Worm (Caenorhabditis elegans) whole organism, midembryonic: ENCODE measurements around the gene F19G12.4.

Source experiments
- cog-1 ChIP-seq: sonication (generic microtip); optimal IDR thresholded peaks from 2 replicates; lab custom pipeline; 2016; ENCODE audit warnings: missing genetic modification characterization, missing compliant biosample characterization
- flt-1 ChIP-seq: fragments of 200-800 bp; sonication (Bioruptor generic); IDR thresholded peaks from 2 replicates; pipeline ENCODE4 v1.3.6; 2022; ENCODE audit warnings: missing genetic modification characterization, missing compliant biosample characterization
- med-1 ChIP-seq: sonication (generic microtip); optimal IDR thresholded peaks from 2 replicates; lab custom pipeline; 2017; ENCODE audit warnings: missing genetic modification characterization, mild to moderate bottlenecking, missing compliant biosample characterization, antibody characterized with exemption, missing genetic modification reagents; ENCODE audit not compliant: insufficient read depth
- ztf-23 ChIP-seq: fragments of 200-800 bp; sonication (Bioruptor generic); IDR thresholded peaks from 2 replicates; pipeline ENCODE4 v1.3.6; 2022; ENCODE audit warnings: missing genetic modification reagents, missing genetic modification characterization, missing compliant biosample characterization

DNA sequence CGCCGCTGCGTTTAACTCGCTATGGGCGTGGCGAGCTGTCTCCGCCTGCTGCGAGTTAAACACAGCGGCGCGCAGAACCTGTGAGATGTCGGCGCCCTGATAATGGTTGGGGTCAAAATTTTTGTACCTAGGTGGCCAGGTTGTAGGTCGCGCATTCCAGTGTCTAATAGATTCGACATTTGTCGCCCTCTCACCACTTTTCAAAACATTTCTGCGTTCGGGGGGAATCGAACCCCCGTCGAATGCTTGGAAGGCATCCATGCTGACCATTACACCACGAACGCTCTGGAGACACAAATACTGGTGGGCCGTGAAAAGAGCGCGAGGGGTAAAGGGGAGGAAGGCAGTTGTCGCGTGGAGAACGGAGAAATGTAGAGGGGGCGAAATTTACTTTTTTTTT is 37.7 kb upstream of the F19G12.4 start:
- TF ChIP-seq flt-1 (GFP tag; lab: Robert Waterston, UW) (peak; percentile 94), med-1 (GFP tag; lab: Kevin White, UChicago) (peak; percentile 59), ztf-23 (GFP tag; lab: Robert Waterston, UW) (peak; percentile 93), cog-1 (tag; lab: Kevin White, UChicago) (peak; percentile 81)
